Fruit fly (Drosophila melanogaster): ENCODE measurements around the gene Vps15.

DNA sequence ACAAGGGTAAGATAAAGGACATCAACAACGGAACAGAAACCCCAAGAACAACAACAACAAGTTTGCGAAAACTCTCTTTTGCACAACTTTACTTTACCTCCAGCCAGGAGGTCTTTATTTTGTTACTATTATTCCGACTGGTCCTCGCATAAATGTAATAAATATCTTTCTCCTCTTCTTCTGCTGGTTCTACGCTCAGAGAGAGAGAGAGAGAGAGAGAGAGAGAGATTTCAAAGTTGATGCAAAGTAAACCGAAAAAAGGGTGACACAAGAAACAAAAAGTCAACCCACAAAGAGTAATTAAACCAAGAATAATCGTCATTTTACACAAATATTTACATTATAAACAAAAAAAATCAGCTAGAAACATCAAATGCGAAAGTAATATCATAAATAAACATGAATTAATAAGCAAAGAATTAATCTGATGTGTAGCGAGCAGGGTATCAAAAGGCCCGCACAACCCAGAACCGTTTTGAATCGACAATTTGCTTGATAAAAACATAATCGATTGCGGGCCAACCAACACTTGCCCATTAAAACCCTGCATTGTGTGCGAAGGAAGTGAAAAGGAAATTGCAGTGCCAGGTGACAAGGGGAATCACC lies 15.6 kb downstream of the Vps15 start:
- no peak for TF ChIP-seq CG8478 (optimal IDR thresholded peaks at IDR 0.05)
- no peak for TF ChIP-seq CTCF (optimal IDR thresholded peaks at IDR 0.05)
